Fruit fly (Drosophila melanogaster): Measurements from ENCODE around the gene indra.

The indra gene

dm6 chr3L:1378862-1379543 lies 36.8 kb upstream of the indra start (continued):
- peak; percentile 33 for TF ChIP-seq Xbp1 (GFP tag; optimal IDR thresholded peaks at IDR 0.05)
- 0 out of 2 replicates have a peak, but pooled peaks have one; percentile 16 for TF ChIP-seq CG9932 (GFP tag; IDR thresholded peaks at IDR 0.05)
- TF ChIP-seq ems (GFP tag; optimal IDR thresholded peaks at IDR 0.05): no peak
- 0 out of 2 replicates have a peak, but pooled peaks have one; percentile 33 for TF ChIP-seq al (GFP tag; IDR thresholded peaks at IDR 0.05)
- TF ChIP-seq CG31224 (GFP tag; IDR thresholded peaks at IDR 0.05): peak; percentile 69
- TF ChIP-seq B-H2 (GFP tag; optimal IDR thresholded peaks at IDR 0.05): no peak
- TF ChIP-seq CG7839 (tag; optimal IDR thresholded peaks at IDR 0.05): peak; percentile 58
- peak; percentile 72 for TF ChIP-seq CG10959 (GFP tag; IDR thresholded peaks at IDR 0.05)
- TF ChIP-seq Mrtf (GFP tag; IDR thresholded peaks at IDR 0.05): no peak
- TF ChIP-seq CG7357 (GFP tag; IDR thresholded peaks at IDR 0.05): peak; percentile 63; the same call in 1 of the 3 replicates
- peak; percentile 12 for TF ChIP-seq Usf (GFP tag; optimal IDR thresholded peaks at IDR 0.05)
- peak; percentile 24 for TF ChIP-seq NK7.1 (GFP tag; optimal IDR thresholded peaks at IDR 0.05)
- peak; percentile 65; the same call in 2 of the 3 replicates for TF ChIP-seq tgo (GFP tag; IDR thresholded peaks at IDR 0.05)
- TF ChIP-seq CG2120 (GFP tag; optimal IDR thresholded peaks at IDR 0.05): peak; percentile 18
- TF ChIP-seq ato (GFP tag; IDR thresholded peaks at IDR 0.05; ENCODE audit: partially characterized antibody): no peak
- TF ChIP-seq CG11085 (GFP tag; IDR thresholded peaks at IDR 0.05): no peak
- peak; percentile 61 for TF ChIP-seq CG32772 (GFP tag; IDR thresholded peaks at IDR 0.05)
- TF ChIP-seq HmgD (GFP tag; optimal IDR thresholded peaks at IDR 0.05): no peak
- peak; percentile 3 for TF ChIP-seq fd3F (GFP tag; optimal IDR thresholded peaks at IDR 0.05)
- TF ChIP-seq CG6854 (GFP tag; optimal IDR thresholded peaks at IDR 0.05): no peak
- no peak for TF ChIP-seq gfzf (GFP tag; optimal IDR thresholded peaks at IDR 0.05)
- 0 out of 3 replicates have a peak, but pooled peaks have one; percentile 13 for TF ChIP-seq gce (GFP tag; IDR thresholded peaks at IDR 0.05)
- no peak for TF ChIP-seq emc (GFP tag; optimal IDR thresholded peaks at IDR 0.05)
- peak; percentile 92 for TF ChIP-seq Drgx (GFP tag; IDR thresholded peaks at IDR 0.05)
- no peak for TF ChIP-seq CG17568 (GFP tag; optimal IDR thresholded peaks at IDR 0.05)
- no peak for TF ChIP-seq Lim3 (GFP tag; IDR thresholded peaks at IDR 0.05)
- peak; percentile 91 for TF ChIP-seq CG2199 (GFP tag; IDR thresholded peaks at IDR 0.05)
- TF ChIP-seq cas (GFP tag; IDR thresholded peaks at IDR 0.05): no peak
- no peak for TF ChIP-seq Mad (GFP tag; optimal IDR thresholded peaks at IDR 0.05)
- peak; percentile 65; the same call in 1 of the 2 replicates for TF ChIP-seq chm (GFP tag; IDR thresholded peaks at IDR 0.05)
- peak; percentile 18 for TF ChIP-seq Atf3 (GFP tag; optimal IDR thresholded peaks at IDR 0.05)
- TF ChIP-seq CG1792 (GFP tag; optimal IDR thresholded peaks at IDR 0.05): no peak
- TF ChIP-seq CG14860 (GFP tag; IDR thresholded peaks at IDR 0.05; ENCODE audit: partially characterized antibody): 0 out of 3 replicates have a peak, but pooled peaks have one; percentile 10
- TF ChIP-seq toy (GFP tag; IDR thresholded peaks at IDR 0.05): peak; percentile 31; the same call in 1 of the 2 replicates
- no peak for TF ChIP-seq crp (GFP tag; optimal IDR thresholded peaks at IDR 0.05)
- TF ChIP-seq CG2129 (GFP tag; IDR thresholded peaks at IDR 0.05; ENCODE audit: partially characterized antibody): no peak
- TF ChIP-seq zen (tag; optimal IDR thresholded peaks at IDR 0.05): peak; percentile 22
- no peak for TF ChIP-seq sd (tag; optimal IDR thresholded peaks at IDR 0.05)
- no peak for TF ChIP-seq CG31365 (tag; optimal IDR thresholded peaks at IDR 0.05)
- peak; percentile 60 for TF ChIP-seq CG17359 (tag; optimal IDR thresholded peaks at IDR 0.05)
- no peak for TF ChIP-seq Lpt (GFP tag; optimal IDR thresholded peaks at IDR 0.05)
- peak; percentile 72 for TF ChIP-seq B-H1 (GFP tag; IDR thresholded peaks at IDR 0.05)
- TF ChIP-seq tna (GFP tag; IDR thresholded peaks at IDR 0.05; ENCODE audit: partially characterized antibody): 0 out of 2 replicates have a peak, but pooled peaks have one; percentile 30
- TF ChIP-seq D19A (tag; optimal IDR thresholded peaks at IDR 0.05): peak; percentile 55
- no peak for TF ChIP-seq CG14050 (GFP tag; IDR thresholded peaks at IDR 0.05)
- peak in 1 of 2 experiments; percentile 21 for TF ChIP-seq Eip74EF (GFP tag; optimal IDR thresholded peaks at IDR 0.05)
- TF ChIP-seq CG17612 (GFP tag; IDR thresholded peaks at IDR 0.05): no peak
- TF ChIP-seq E2f2 (GFP tag; IDR thresholded peaks at IDR 0.05): peak; percentile 28; the same call in 1 of the 2 replicates
- TF ChIP-seq Gug (GFP tag; IDR thresholded peaks at IDR 0.05): no peak; the same call in 3 of the 4 replicates
- no peak for TF ChIP-seq cad (GFP tag; optimal IDR thresholded peaks at IDR 0.05)

Data from whole organism, embryonic.